Fruit fly (Drosophila melanogaster) whole organism, embryonic: ENCODE measurements around the gene CG2157.

ENCODE experiments used
- MBD-R2 ChIP-seq: fragments of 200-800 bp; sonication (Bioruptor generic); IDR thresholded peaks from 2 replicates; pipeline ENCODE4 v1.3.6; 2022; ENCODE audit warnings: missing biosample characterization, missing genetic modification characterization
- dpn ChIP-seq, 2 experiments: fragments of 200-800 bp; sonication (Bioruptor generic); optimal IDR thresholded peaks; 3 replicates each; lab custom pipeline; 2016; ENCODE audit warnings: missing biosample characterization in 2 of 2, missing genetic modification characterization in 2 of 2
- lola ChIP-seq, 3 experiments: fragments of >200 bp in 2 of 3; fragments of 200-800 bp in 1 of 3; sonication (Bioruptor generic) in 1 of 3; optimal IDR thresholded peaks; 2 replicates each; lab custom pipeline; 2017 to 2019; ENCODE audit warnings: missing biosample characterization in 3 of 3, missing genetic modification characterization in 3 of 3, mild to moderate bottlenecking in 1 of 3, moderate library complexity in 1 of 3

DNA sequence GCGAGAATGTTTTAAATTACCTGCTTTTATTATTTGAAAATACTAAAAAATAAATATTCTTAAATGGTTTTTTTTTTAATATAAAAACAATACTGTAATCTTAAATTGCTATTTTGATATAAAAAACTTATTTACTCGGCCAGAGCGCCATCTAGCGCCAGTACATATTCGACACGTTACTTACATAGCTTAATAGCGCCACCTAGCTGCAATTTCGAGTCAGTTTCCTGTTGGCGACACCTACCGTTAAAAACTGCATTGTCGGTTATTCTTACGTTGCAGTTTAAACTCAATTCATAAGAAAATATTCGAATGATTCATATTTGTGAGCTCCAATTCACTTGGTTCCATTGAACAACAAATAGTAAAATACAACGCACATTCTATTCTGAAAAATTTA is 36.7 kb upstream of the CG2157 start:
- TF ChIP-seq lola (GFP tag; optimal IDR thresholded peaks at IDR 0.05; lab: Kevin White, UChicago) (peak in 1 of 3 experiments; percentile 28), dpn (GFP tag; optimal IDR thresholded peaks at IDR 0.05; lab: Kevin White, UChicago) (peak; percentile 71), MBD-R2 (GFP tag; lab: Robert Waterston, UW) (no peak)
